Worm (Caenorhabditis elegans): ENCODE measurements around the gene mrps-25.

mrps-25 gene

ce11 chrIV:1012447-1012846 lies 44.2 kb upstream of the mrps-25 start, which contains the start of gene rbm-39 (continued):
- TF ChIP-seq unc-62 (GFP tag; optimal IDR thresholded peaks at IDR 0.05 in 1 of 2): peak in 1 of 2 experiments; percentile 32
- TF ChIP-seq unc-62 (tag; optimal IDR thresholded peaks at IDR 0.05): no peak
- no peak for TF ChIP-seq mdt-29 (GFP tag; IDR thresholded peaks at IDR 0.05)
- TF ChIP-seq zfp-3 (GFP tag; conservative IDR thresholded peaks at IDR 0.05): peak; percentile 76; the same call in 1 of the 2 replicates
- TF ChIP-seq mdl-1 (tag; optimal IDR thresholded peaks at IDR 0.05): peak in 1 of 2 experiments; percentile 76
- TF ChIP-seq unc-130 (GFP tag; optimal IDR thresholded peaks at IDR 0.05): peak; percentile 76
- no peak for TF ChIP-seq ceh-62 (tag; optimal IDR thresholded peaks at IDR 0.05)
- TF ChIP-seq hlh-30 (tag; optimal IDR thresholded peaks at IDR 0.05; ENCODE audit: insufficient read depth): peak; percentile 90
- 0 out of 2 replicates have a peak, but pooled peaks have one; percentile 39 for TF ChIP-seq Y105C5A.15 (GFP tag; IDR thresholded peaks at IDR 0.05)
- peak; percentile 90 for TF ChIP-seq mep-1 (tag; optimal IDR thresholded peaks at IDR 0.05)
- no peak for TF ChIP-seq gei-8 (GFP tag; optimal IDR thresholded peaks at IDR 0.05)
- no peak for TF ChIP-seq ces-1 (GFP tag; optimal IDR thresholded peaks at IDR 0.05)
- TF ChIP-seq ztf-11 (tag; optimal IDR thresholded peaks at IDR 0.05): no peak
- TF ChIP-seq nhr-10 (tag; optimal IDR thresholded peaks at IDR 0.05): no peak
- TF ChIP-seq T26A8.4 (GFP tag; IDR thresholded peaks at IDR 0.05): peak; percentile 63
- TF ChIP-seq nhr-25 (tag; optimal IDR thresholded peaks at IDR 0.05; ENCODE audit: borderline replicate concordance, insufficient read depth): peak; percentile 43
- TF ChIP-seq F37D6.2 (tag; optimal IDR thresholded peaks at IDR 0.05): peak; percentile 57
- no peak for TF ChIP-seq ceh-44 (GFP tag; IDR thresholded peaks at IDR 0.05)
- TF ChIP-seq zag-1 (tag; optimal IDR thresholded peaks at IDR 0.05): no peak
- peak; percentile 75 for TF ChIP-seq rbr-2 (tag; optimal IDR thresholded peaks at IDR 0.05)
- peak; percentile 4 for TF ChIP-seq F49E8.2 (tag; optimal IDR thresholded peaks at IDR 0.05; ENCODE audit: borderline replicate concordance)
- peak; percentile 21 to 53 for TF ChIP-seq daf-16 (GFP tag; optimal IDR thresholded peaks at IDR 0.05)
- TF ChIP-seq daf-16 (tag; optimal IDR thresholded peaks at IDR 0.05): peak; percentile 55

ce11 chrIV:1013233-1013798 lies 43.4 kb upstream of the mrps-25 start:
- TF ChIP-seq hmg-1.1 (GFP tag; IDR thresholded peaks at IDR 0.05) (no peak), lin-38 (GFP tag; IDR thresholded peaks at IDR 0.05) (no peak), nhr-77 (tag; optimal IDR thresholded peaks at IDR 0.05) (no peak), spr-3 (GFP tag; optimal IDR thresholded peaks at IDR 0.05) (no peak), set-16 (GFP tag; IDR thresholded peaks at IDR 0.05) (peak; percentile 88), aha-1 (tag) (peak; percentile 38), T26A8.4 (GFP tag; IDR thresholded peaks at IDR 0.05) (no peak), ceh-20 (GFP tag; IDR thresholded peaks at IDR 0.05) (no peak), Y5F2A.4 (GFP tag; optimal IDR thresholded peaks at IDR 0.05) (no peak), mdt-29 (GFP tag; IDR thresholded peaks at IDR 0.05) (no peak), pha-4 (GFP tag; IDR thresholded peaks at IDR 0.05) (no peak), pha-4 (tag; optimal IDR thresholded peaks at IDR 0.05) (no peak), mes-2 (tag; optimal IDR thresholded peaks at IDR 0.05; ENCODE audit: poor library complexity, severe bottlenecking) (peak; percentile 13), skn-1 (tag; optimal IDR thresholded peaks at IDR 0.05) (no peak), fkh-10 (GFP tag; optimal IDR thresholded peaks at IDR 0.05) (no peak), nhr-76 (tag; optimal IDR thresholded peaks at IDR 0.05) (no peak), nhr-41 (GFP tag; IDR thresholded peaks at IDR 0.05) (no peak), nhr-48 (tag; optimal IDR thresholded peaks at IDR 0.05) (no peak), attf-4 (tag; optimal IDR thresholded peaks at IDR 0.05) (no peak), nhr-237 (tag; optimal IDR thresholded peaks at IDR 0.05) (no peak), F37D6.2 (tag; optimal IDR thresholded peaks at IDR 0.05) (no peak), hlh-11 (tag; optimal IDR thresholded peaks at IDR 0.05) (no peak), duxl-1 (tag; optimal IDR thresholded peaks at IDR 0.05; ENCODE audit: poor library complexity) (no peak), ceh-82 (tag; optimal IDR thresholded peaks at IDR 0.05) (no peak), ama-1 (optimal IDR thresholded peaks at IDR 0.05) (no peak)
